Fruit fly (Drosophila melanogaster) whole organism, embryonic: Measurements from ENCODE around the gene kibra.

Experiments used
- Aef1 ChIP-seq: fragments of 200-800 bp; sonication (Bioruptor generic); IDR thresholded peaks from 3 replicates; pipeline ENCODE4 v1.3.6; 2022; ENCODE audit warnings: missing biosample characterization, missing genetic modification characterization
- Atf6 ChIP-seq: fragments of 200-800 bp; sonication (Bioruptor generic); IDR thresholded peaks from 2 replicates; pipeline ENCODE4 v1.3.6; 2022; ENCODE audit warnings: missing biosample characterization, missing genetic modification characterization
- Awh ChIP-seq: fragments of 200-800 bp; sonication (Bioruptor generic); IDR thresholded peaks from 2 replicates; pipeline ENCODE4, ENCODE4 v1.3.6; 2022; ENCODE audit warnings: missing biosample characterization, missing genetic modification characterization
- CG10321 ChIP-seq: fragments of 200-800 bp; sonication (Bioruptor generic); IDR thresholded peaks from 2 replicates; pipeline ENCODE4 v1.3.6; 2022; ENCODE audit warnings: missing biosample characterization, missing genetic modification characterization
- CG10654 ChIP-seq: fragments of 200-800 bp; sonication (Bioruptor generic); optimal IDR thresholded peaks from 2 replicates; lab custom pipeline; 2016; ENCODE audit warnings: missing biosample characterization, missing genetic modification characterization
- CG10979 ChIP-seq: fragments of 200-800 bp; sonication (Bioruptor generic); optimal IDR thresholded peaks from 2 replicates; lab custom pipeline; 2018; ENCODE audit warnings: missing biosample characterization, mild to moderate bottlenecking, missing genetic modification characterization, moderate library complexity
- CG11696 ChIP-seq: fragments of 200-800 bp; sonication (Bioruptor generic); IDR thresholded peaks from 2 replicates; pipeline ENCODE4 v1.3.6; 2022; ENCODE audit warnings: missing biosample characterization, missing genetic modification characterization
- CG12299 ChIP-seq: fragments of 200-800 bp; sonication (Bioruptor generic); optimal IDR thresholded peaks from 2 replicates; lab custom pipeline; 2018; ENCODE audit warnings: missing biosample characterization, mild to moderate bottlenecking, missing genetic modification characterization
- CG13287 ChIP-seq: fragments of 200-800 bp; sonication (Bioruptor generic); IDR thresholded peaks from 2 replicates; pipeline ENCODE4 v1.3.6; 2022; ENCODE audit warnings: missing biosample characterization, missing genetic modification characterization; ENCODE audit not compliant: partially characterized antibody
- CG13296 ChIP-seq: fragments of 200-800 bp; sonication (Bioruptor generic); optimal IDR thresholded peaks from 3 replicates; lab custom pipeline; 2018; ENCODE audit warnings: missing biosample characterization, mild to moderate bottlenecking, missing genetic modification characterization
- CG16779 ChIP-seq: fragments of 200-800 bp; sonication (Bioruptor generic); IDR thresholded peaks from 2 replicates; pipeline ENCODE4 v1.3.6; 2022; ENCODE audit warnings: missing biosample characterization, missing genetic modification characterization
- CG16815 ChIP-seq: fragments of 200-800 bp; sonication (Bioruptor generic); optimal IDR thresholded peaks from 3 replicates; lab custom pipeline; 2017; ENCODE audit warnings: missing biosample characterization, mild to moderate bottlenecking, missing genetic modification characterization
- CG17385 ChIP-seq: fragments of 200-800 bp; sonication (Bioruptor generic); optimal IDR thresholded peaks from 3 replicates; lab custom pipeline; 2018; ENCODE audit warnings: missing biosample characterization, mild to moderate bottlenecking, missing genetic modification characterization
- CG17829 ChIP-seq: fragments of 200-800 bp; optimal IDR thresholded peaks from 2 replicates; lab custom pipeline; 2019; ENCODE audit warnings: missing biosample characterization, mild to moderate bottlenecking, missing genetic modification characterization, moderate library complexity
- CG18599 ChIP-seq: fragments of 200-800 bp; sonication (Bioruptor generic); optimal IDR thresholded peaks from 3 replicates; lab custom pipeline; 2017; ENCODE audit warnings: missing biosample characterization, missing genetic modification characterization, mild to moderate bottlenecking, moderate library complexity, missing genetic modification reagents
- CG31224 ChIP-seq: fragments of 200-800 bp; sonication (Bioruptor generic); IDR thresholded peaks from 2 replicates; pipeline ENCODE4 v1.3.6; 2022; ENCODE audit warnings: missing biosample characterization, missing genetic modification characterization
- CG3163 ChIP-seq: fragments of 200-800 bp; sonication (Bioruptor generic); optimal IDR thresholded peaks from 3 replicates; lab custom pipeline; 2016; ENCODE audit warnings: missing biosample characterization, missing genetic modification characterization
- CG32767 ChIP-seq: fragments of 200-800 bp; sonication (Bioruptor generic); IDR thresholded peaks from 2 replicates; pipeline ENCODE4 v1.3.6; 2022; ENCODE audit warnings: missing biosample characterization, missing genetic modification characterization
- CG33213 ChIP-seq: fragments of 200-800 bp; sonication (Bioruptor generic); optimal IDR thresholded peaks from 3 replicates; lab custom pipeline; 2016; ENCODE audit warnings: missing biosample characterization, missing genetic modification characterization
- CG42726 ChIP-seq: fragments of 200-800 bp; sonication (Bioruptor generic); IDR thresholded peaks from 2 replicates; pipeline ENCODE4 v1.3.6; 2022; ENCODE audit warnings: missing biosample characterization, missing genetic modification characterization; ENCODE audit not compliant: partially characterized antibody
- CG6791 ChIP-seq: fragments of 200-800 bp; sonication (Bioruptor generic); IDR thresholded peaks from 3 replicates; pipeline ENCODE4 v1.3.6; 2022; ENCODE audit warnings: missing biosample characterization, missing genetic modification characterization; ENCODE audit not compliant: partially characterized antibody
- CG7372 ChIP-seq: fragments of 200-800 bp; sonication (Bioruptor generic); IDR thresholded peaks from 2 replicates; pipeline ENCODE4 v1.3.6; 2022; ENCODE audit warnings: missing biosample characterization, missing genetic modification characterization
- CG7987 ChIP-seq: fragments of 200-800 bp; sonication (Bioruptor generic); optimal IDR thresholded peaks from 2 replicates; lab custom pipeline; 2018; ENCODE audit warnings: missing biosample characterization, mild to moderate bottlenecking, missing genetic modification characterization, moderate library complexity
- CG8290 ChIP-seq, 3 experiments: fragments of 200-800 bp; sonication (Bioruptor generic); optimal IDR thresholded peaks; 2 replicates each; lab custom pipeline; 2016 to 2019; ENCODE audit warnings: missing biosample characterization in 3 of 3, missing genetic modification characterization in 3 of 3, mild to moderate bottlenecking in 2 of 3, moderate library complexity in 1 of 3
- CG9932 ChIP-seq: fragments of 200-800 bp; sonication (Bioruptor generic); IDR thresholded peaks from 2 replicates; pipeline ENCODE4 v1.3.6; 2022; ENCODE audit warnings: missing biosample characterization, missing genetic modification characterization
- CHES-1-like ChIP-seq: fragments of 200-800 bp; sonication (Bioruptor generic); optimal IDR thresholded peaks from 2 replicates; lab custom pipeline; 2016; ENCODE audit warnings: missing biosample characterization, missing genetic modification characterization
- CkIIα-i1 ChIP-seq: fragments of 200-800 bp; sonication (Bioruptor generic); IDR thresholded peaks from 2 replicates; pipeline ENCODE4 v1.3.6; 2022; ENCODE audit warnings: missing biosample characterization, missing genetic modification characterization
- Dip3 ChIP-seq: fragments of 200-800 bp; sonication (Bioruptor generic); optimal IDR thresholded peaks from 3 replicates; lab custom pipeline; 2016; ENCODE audit warnings: missing biosample characterization, missing genetic modification characterization
- Ets97D ChIP-seq: fragments of 200-800 bp; sonication (Bioruptor generic); optimal IDR thresholded peaks from 3 replicates; lab custom pipeline; 2016; ENCODE audit warnings: missing biosample characterization, missing genetic modification characterization
- Gug ChIP-seq: fragments of 200-800 bp; sonication (Bioruptor generic); IDR thresholded peaks from 4 replicates; pipeline ENCODE4 v1.3.6; 2022; ENCODE audit warnings: missing biosample characterization, missing genetic modification characterization
- MESR4 ChIP-seq: fragments of 200-800 bp; sonication (Bioruptor generic); optimal IDR thresholded peaks from 2 replicates; lab custom pipeline; 2018; ENCODE audit warnings: missing biosample characterization, mild to moderate bottlenecking, missing genetic modification characterization, moderate library complexity
- Med ChIP-seq: fragments of 200-800 bp; sonication (Bioruptor generic); peaks from one replicate; lab custom pipeline; 2016; ENCODE audit warnings: missing biosample characterization, missing genetic modification characterization, mild to moderate bottlenecking, inconsistent platforms, moderate library complexity
- Nf-YB ChIP-seq: fragments of 200-800 bp; sonication (Bioruptor generic); optimal IDR thresholded peaks from 3 replicates; lab custom pipeline; 2019; ENCODE audit warnings: missing biosample characterization, mild to moderate bottlenecking, missing genetic modification characterization, moderate library complexity
- Trl ChIP-seq, 3 experiments: fragments of >200 bp in 2 of 3; fragments of 200-800 bp in 1 of 3; sonication (Bioruptor generic) in 1 of 3; optimal IDR thresholded peaks; 2 replicates in 1 of 3; 3 replicates in 2 of 3; lab custom pipeline; 2016 to 2017; ENCODE audit warnings: missing biosample characterization in 1 of 3, missing genetic modification characterization in 1 of 3
- Vsx1 ChIP-seq: fragments of 200-800 bp; sonication (Bioruptor generic); optimal IDR thresholded peaks from 2 replicates; lab custom pipeline; 2017; ENCODE audit warnings: missing biosample characterization, mild to moderate bottlenecking, missing genetic modification characterization, missing genetic modification reagents
- az2 ChIP-seq: fragments of 200-800 bp; sonication (Bioruptor generic); optimal IDR thresholded peaks from 3 replicates; lab custom pipeline; 2016; ENCODE audit warnings: missing biosample characterization, missing genetic modification characterization
- bbx ChIP-seq: fragments of 200-800 bp; sonication (Bioruptor generic); IDR thresholded peaks from 2 replicates; pipeline ENCODE4 v1.3.6; 2022; ENCODE audit warnings: missing biosample characterization, missing genetic modification characterization; ENCODE audit not compliant: partially characterized antibody
- caup ChIP-seq: fragments of 200-800 bp; sonication (Bioruptor generic); optimal IDR thresholded peaks from 3 replicates; lab custom pipeline; 2017; ENCODE audit warnings: missing biosample characterization, mild to moderate bottlenecking, missing genetic modification characterization, moderate library complexity; ENCODE audit not compliant: severe bottlenecking
- chn ChIP-seq: fragments of 200-800 bp; sonication (Bioruptor generic); optimal IDR thresholded peaks from 2 replicates; lab custom pipeline; 2016; ENCODE audit warnings: missing biosample characterization, missing genetic modification characterization
- gce ChIP-seq: fragments of 200-800 bp; sonication (Bioruptor generic); IDR thresholded peaks from 3 replicates; pipeline ENCODE4 v1.3.6; 2022; ENCODE audit warnings: missing biosample characterization, missing genetic modification characterization
- gfzf ChIP-seq: fragments of 200-800 bp; sonication (Bioruptor generic); optimal IDR thresholded peaks from 2 replicates; lab custom pipeline; 2016; ENCODE audit warnings: missing biosample characterization, mild to moderate bottlenecking, missing genetic modification characterization, moderate library complexity
- gro ChIP-seq: fragments of 200-800 bp; sonication (Bioruptor generic); optimal IDR thresholded peaks from 2 replicates; lab custom pipeline; 2016; ENCODE audit warnings: missing biosample characterization, missing genetic modification characterization
- jigr1 ChIP-seq: fragments of 200-800 bp; sonication (Bioruptor generic); IDR thresholded peaks from 3 replicates; pipeline ENCODE4 v1.3.6; 2022; ENCODE audit warnings: missing biosample characterization, missing genetic modification characterization
- mam ChIP-seq: fragments of 200-800 bp; sonication (Bioruptor generic); optimal IDR thresholded peaks from 3 replicates; lab custom pipeline; 2016; ENCODE audit warnings: missing biosample characterization, missing genetic modification characterization
- phol ChIP-seq: fragments of 200-800 bp; sonication (Bioruptor generic); optimal IDR thresholded peaks from 3 replicates; lab custom pipeline; 2018; ENCODE audit warnings: missing biosample characterization, mild to moderate bottlenecking, missing genetic modification characterization, moderate library complexity
- salm ChIP-seq: fragments of 200-800 bp; sonication (Bioruptor generic); optimal IDR thresholded peaks from 2 replicates; lab custom pipeline; 2018; ENCODE audit warnings: missing biosample characterization, mild to moderate bottlenecking, missing genetic modification characterization
- sd ChIP-seq: fragments of 200-800 bp; sonication (Bioruptor generic); optimal IDR thresholded peaks from 3 replicates; lab custom pipeline; 2018; ENCODE audit warnings: missing biosample characterization, mild to moderate bottlenecking, missing genetic modification characterization, moderate library complexity
- sna ChIP-seq: fragments of 200-800 bp; sonication (Bioruptor generic); IDR thresholded peaks from 2 replicates; pipeline ENCODE4 v1.3.6; 2022; ENCODE audit warnings: missing biosample characterization, missing genetic modification characterization; ENCODE audit not compliant: partially characterized antibody
- stwl ChIP-seq: fragments of 200-800 bp; sonication (Bioruptor generic); optimal IDR thresholded peaks from 3 replicates; lab custom pipeline; 2018; ENCODE audit warnings: missing biosample characterization, mild to moderate bottlenecking, missing genetic modification characterization, moderate library complexity
- toy ChIP-seq: fragments of 200-800 bp; sonication (Bioruptor generic); IDR thresholded peaks from 2 replicates; pipeline ENCODE4 v1.3.6; 2022; ENCODE audit warnings: missing biosample characterization, missing genetic modification characterization

Gene kibra

DNA sequence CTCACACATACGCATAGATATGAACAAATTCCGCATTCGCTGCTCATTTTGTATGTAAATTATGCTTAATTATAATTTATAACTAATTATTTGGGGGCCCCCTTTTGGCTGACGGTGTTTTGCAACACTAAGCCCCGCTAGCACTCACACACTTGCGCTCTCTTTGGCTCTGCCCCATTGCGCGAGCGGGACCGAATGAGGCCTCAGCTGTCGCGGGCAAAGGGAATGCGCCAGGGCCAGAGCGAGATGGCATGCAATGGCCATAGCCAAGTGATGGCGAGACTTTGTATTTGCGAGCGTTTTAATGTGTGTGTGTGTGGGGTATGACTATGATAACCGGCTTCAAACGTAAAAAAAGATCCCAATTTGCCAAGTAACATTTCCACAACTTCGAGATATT is 15.0 kb upstream of the kibra start (continued):
- TF ChIP-seq CG8290 (GFP tag; optimal IDR thresholded peaks at IDR 0.05; lab: Kevin White, UChicago) (no peak), CG8290 (tag; optimal IDR thresholded peaks at IDR 0.05; lab: Kevin White, UChicago) (peak in 1 of 2 experiments; percentile 87), CG7372 (GFP tag; lab: Robert Waterston, UW) (no peak), caup (GFP tag; lab: Kevin White, UChicago) (peak; percentile 48), MESR4 (GFP tag; lab: Kevin White, UChicago) (peak; percentile 16), Atf6 (GFP tag; lab: Robert Waterston, UW) (peak; percentile 54), phol (tag; lab: Kevin White, UChicago) (peak; percentile 27), CG18599 (peak; percentile 64), chn (GFP tag; lab: Kevin White, UChicago) (peak; percentile 51), CG31224 (GFP tag; lab: Robert Waterston, UW) (no peak), Med (GFP tag; lab: Kevin White, UChicago) (peak; percentile 84), CG6791 (GFP tag; lab: Robert Waterston, UW) (peak; percentile 44; the same call in 1 of the 3 replicates), CG10321 (GFP tag; lab: Robert Waterston, UW) (peak; percentile 98), CG16779 (peak; percentile 74), CG42726 (GFP tag; lab: Robert Waterston, UW) (peak; percentile 7; the same call in 1 of the 2 replicates), gfzf (GFP tag; lab: Kevin White, UChicago) (no peak), Dip3 (GFP tag; lab: Kevin White, UChicago) (peak; percentile 3), CG17385 (GFP tag; lab: Kevin White, UChicago) (peak; percentile 10), CG32767 (GFP tag; lab: Robert Waterston, UW) (0 out of 2 replicates have a peak, but pooled peaks have one; percentile 20), CG10654 (GFP tag; lab: Kevin White, UChicago) (no peak), CG17829 (peak; percentile 1), toy (GFP tag; lab: Robert Waterston, UW) (no peak), az2 (GFP tag; lab: Kevin White, UChicago) (no peak), CG3163 (GFP tag; lab: Kevin White, UChicago) (no peak), gro (GFP tag; lab: Kevin White, UChicago) (peak; percentile 33), mam (GFP tag; lab: Kevin White, UChicago) (no peak), bbx (GFP tag; lab: Robert Waterston, UW) (no peak), CG10979 (tag; lab: Kevin White, UChicago) (no peak), CG7987 (peak; percentile 62), CG12299 (tag; lab: Kevin White, UChicago) (peak; percentile 52), sna (peak; percentile 63), salm (tag; lab: Kevin White, UChicago) (no peak), CG13287 (GFP tag; lab: Robert Waterston, UW) (peak; percentile 54; the same call in 1 of the 2 replicates), CG33213 (GFP tag; lab: Kevin White, UChicago) (no peak), CkIIα-i1 (GFP tag; lab: Robert Waterston, UW) (no peak), Nf-YB (GFP tag; lab: Kevin White, UChicago) (peak; percentile 36), CG11696 (no peak), Gug (GFP tag; lab: Robert Waterston, UW) (no peak), Ets97D (GFP tag; lab: Kevin White, UChicago) (no peak), Awh (GFP tag; lab: Robert Waterston, UW) (peak; percentile 89), Vsx1 (GFP tag; lab: Kevin White, UChicago) (no peak), gce (no peak), CG16815 (no peak), stwl (tag; lab: Kevin White, UChicago) (peak; percentile 34), Trl (optimal IDR thresholded peaks at IDR 0.05; lab: Kevin White, UChicago) (peak; percentile 37 to 43), Trl (GFP tag; optimal IDR thresholded peaks at IDR 0.05; lab: Kevin White, UChicago) (peak; percentile 7), jigr1 (GFP tag; lab: Robert Waterston, UW) (no peak), Aef1 (GFP tag; lab: Robert Waterston, UW) (no peak), CG9932 (GFP tag; lab: Robert Waterston, UW) (peak; percentile 62), CG13296 (peak; percentile 24), sd (tag; lab: Kevin White, UChicago) (peak; percentile 91), CHES-1-like (GFP tag; lab: Kevin White, UChicago) (no peak)
